Fruit fly (Drosophila melanogaster) whole organism, embryonic: ENCODE measurements around the gene sno.

ENCODE experiments used
- Aef1 ChIP-seq: fragments of 200-800 bp; sonication (Bioruptor generic); IDR thresholded peaks from 3 replicates; pipeline ENCODE4 v1.3.6; 2022; ENCODE audit warnings: missing biosample characterization, missing genetic modification characterization
- Atf6 ChIP-seq: fragments of 200-800 bp; sonication (Bioruptor generic); IDR thresholded peaks from 2 replicates; pipeline ENCODE4 v1.3.6; 2022; ENCODE audit warnings: missing biosample characterization, missing genetic modification characterization
- CG10543 ChIP-seq: fragments of 200-800 bp; sonication (Bioruptor generic); optimal IDR thresholded peaks from 3 replicates; lab custom pipeline; 2017; ENCODE audit warnings: missing biosample characterization, mild to moderate bottlenecking, missing genetic modification characterization, moderate library complexity
- CG10979 ChIP-seq: fragments of 200-800 bp; sonication (Bioruptor generic); optimal IDR thresholded peaks from 2 replicates; lab custom pipeline; 2018; ENCODE audit warnings: missing biosample characterization, mild to moderate bottlenecking, missing genetic modification characterization, moderate library complexity
- CG11695 ChIP-seq: fragments of 200-800 bp; sonication (Bioruptor generic); IDR thresholded peaks from 3 replicates; pipeline ENCODE4 v1.3.6; 2022; ENCODE audit warnings: missing biosample characterization, missing genetic modification characterization
- CG11696 ChIP-seq: fragments of 200-800 bp; sonication (Bioruptor generic); IDR thresholded peaks from 2 replicates; pipeline ENCODE4 v1.3.6; 2022; ENCODE audit warnings: missing biosample characterization, missing genetic modification characterization
- CG12155 ChIP-seq: fragments of 200-800 bp; sonication (Bioruptor generic); optimal IDR thresholded peaks from 3 replicates; lab custom pipeline; 2016; ENCODE audit warnings: missing biosample characterization, missing genetic modification characterization
- CG12659 ChIP-seq: fragments of 200-800 bp; sonication (Bioruptor generic); optimal IDR thresholded peaks from 3 replicates; lab custom pipeline; 2017; ENCODE audit warnings: mild to moderate bottlenecking, missing biosample characterization, missing genetic modification reagents, missing genetic modification characterization
- CG12769 ChIP-seq: fragments of 200-800 bp; sonication (Bioruptor generic); optimal IDR thresholded peaks from 2 replicates; lab custom pipeline; 2019; ENCODE audit warnings: missing biosample characterization, mild to moderate bottlenecking, missing genetic modification characterization, moderate library complexity
- CG14667 ChIP-seq: fragments of 200-800 bp; sonication (Bioruptor generic); IDR thresholded peaks from 2 replicates; pipeline ENCODE4 v1.3.6; 2022; ENCODE audit warnings: missing biosample characterization, missing genetic modification characterization
- CG14860 ChIP-seq: fragments of 200-800 bp; sonication (Bioruptor generic); IDR thresholded peaks from 3 replicates; pipeline ENCODE4 v1.3.6; 2022; ENCODE audit warnings: missing biosample characterization, missing genetic modification characterization; ENCODE audit not compliant: partially characterized antibody
- CG15601 ChIP-seq: fragments of 200-800 bp; sonication (Bioruptor generic); optimal IDR thresholded peaks from 3 replicates; lab custom pipeline; 2019; ENCODE audit warnings: missing biosample characterization, mild to moderate bottlenecking, missing genetic modification characterization, moderate library complexity
- CG1603 ChIP-seq: fragments of 200-800 bp; sonication (Bioruptor generic); optimal IDR thresholded peaks from 2 replicates; lab custom pipeline; 2019; ENCODE audit warnings: missing biosample characterization, mild to moderate bottlenecking, missing genetic modification characterization, moderate library complexity
- CG1647 ChIP-seq: fragments of 200-800 bp; sonication (Bioruptor generic); optimal IDR thresholded peaks from 3 replicates; lab custom pipeline; 2016; ENCODE audit warnings: missing biosample characterization, missing genetic modification characterization
- CG17802 ChIP-seq: fragments of 200-800 bp; sonication (Bioruptor generic); optimal IDR thresholded peaks from 2 replicates; lab custom pipeline; 2018; ENCODE audit warnings: missing biosample characterization, mild to moderate bottlenecking, missing genetic modification characterization, moderate library complexity
- CG17829 ChIP-seq: fragments of 200-800 bp; optimal IDR thresholded peaks from 2 replicates; lab custom pipeline; 2019; ENCODE audit warnings: missing biosample characterization, mild to moderate bottlenecking, missing genetic modification characterization, moderate library complexity
- CG2129 ChIP-seq: fragments of 200-800 bp; sonication (Bioruptor generic); IDR thresholded peaks from 2 replicates; pipeline ENCODE4 v1.3.6; 2022; ENCODE audit warnings: missing biosample characterization, missing genetic modification characterization; ENCODE audit not compliant: partially characterized antibody
- CG32532 ChIP-seq: fragments of 200-800 bp; sonication (Bioruptor generic); IDR thresholded peaks from 2 replicates; pipeline ENCODE4 v1.3.6; 2022; ENCODE audit warnings: missing biosample characterization, missing genetic modification characterization
- CG4328 ChIP-seq: fragments of 200-800 bp; sonication (Bioruptor generic); optimal IDR thresholded peaks from 3 replicates; lab custom pipeline; 2017; ENCODE audit warnings: missing biosample characterization, missing genetic modification reagents, missing genetic modification characterization
- CG5180 ChIP-seq: fragments of 200-800 bp; sonication (Bioruptor generic); optimal IDR thresholded peaks from 3 replicates; lab custom pipeline; 2017; ENCODE audit warnings: missing biosample characterization, missing genetic modification characterization, mild to moderate bottlenecking, moderate library complexity, missing genetic modification reagents
- CG6689 ChIP-seq: fragments of 200-800 bp; sonication (Bioruptor generic); IDR thresholded peaks from 2 replicates; pipeline ENCODE4 v1.3.6; 2022; ENCODE audit warnings: missing biosample characterization, missing genetic modification characterization
- CG7357 ChIP-seq: fragments of 200-800 bp; sonication (Bioruptor generic); IDR thresholded peaks from 3 replicates; pipeline ENCODE4 v1.3.6; 2022; ENCODE audit warnings: missing biosample characterization, missing genetic modification characterization
- CG7928 ChIP-seq: fragments of 200-800 bp; sonication (Bioruptor generic); optimal IDR thresholded peaks from 2 replicates; lab custom pipeline; 2017; ENCODE audit warnings: missing biosample characterization, mild to moderate bottlenecking, missing genetic modification characterization
- CG8089 ChIP-seq: fragments of 200-800 bp; sonication (Bioruptor generic); optimal IDR thresholded peaks from 3 replicates; lab custom pipeline; 2016; ENCODE audit warnings: missing biosample characterization, missing genetic modification characterization
- CG8359 ChIP-seq: fragments of 200-800 bp; sonication (Bioruptor generic); optimal IDR thresholded peaks from 2 replicates; lab custom pipeline; 2017; ENCODE audit warnings: missing biosample characterization, mild to moderate bottlenecking, missing genetic modification characterization, borderline replicate concordance
- CG8765 ChIP-seq: fragments of 200-800 bp; sonication (Bioruptor generic); IDR thresholded peaks from 2 replicates; pipeline ENCODE4 v1.3.6; 2022; ENCODE audit warnings: missing biosample characterization, missing genetic modification characterization
- Dip2 ChIP-seq: fragments of 200-800 bp; sonication (Bioruptor generic); IDR thresholded peaks from 2 replicates; pipeline ENCODE4 v1.3.6; 2022; ENCODE audit warnings: missing biosample characterization, missing genetic modification characterization
- Elba2 ChIP-seq: fragments of 200-800 bp; sonication (Bioruptor generic); optimal IDR thresholded peaks from 3 replicates; lab custom pipeline; 2016; ENCODE audit warnings: missing biosample characterization, missing genetic modification characterization
- Ets97D ChIP-seq: fragments of 200-800 bp; sonication (Bioruptor generic); optimal IDR thresholded peaks from 3 replicates; lab custom pipeline; 2016; ENCODE audit warnings: missing biosample characterization, missing genetic modification characterization
- HLH4C ChIP-seq: fragments of 200-800 bp; sonication (Bioruptor generic); IDR thresholded peaks from 3 replicates; pipeline ENCODE4 v1.3.6; 2022; ENCODE audit warnings: missing biosample characterization, missing genetic modification characterization; ENCODE audit not compliant: partially characterized antibody
- Hr51 ChIP-seq, 2 experiments: fragments of 200-800 bp; sonication (Bioruptor generic); optimal IDR thresholded peaks; 2 replicates in 1 of 2; 3 replicates in 1 of 2; lab custom pipeline; 2016 to 2018; ENCODE audit warnings: missing biosample characterization in 2 of 2, missing genetic modification characterization in 2 of 2, mild to moderate bottlenecking in 1 of 2, moderate library complexity in 1 of 2
- Mad ChIP-seq: fragments of 200-800 bp; sonication (Bioruptor generic); optimal IDR thresholded peaks from 2 replicates; lab custom pipeline; 2016; ENCODE audit warnings: missing biosample characterization, missing genetic modification characterization
- Poxn ChIP-seq: fragments of 200-800 bp; sonication (Bioruptor generic); IDR thresholded peaks from 2 replicates; pipeline ENCODE4 v1.3.6; 2022; ENCODE audit warnings: missing biosample characterization, missing genetic modification characterization
- Side ChIP-seq: fragments of 200-800 bp; sonication (Bioruptor generic); optimal IDR thresholded peaks from 2 replicates; lab custom pipeline; 2016; ENCODE audit warnings: missing biosample characterization, missing genetic modification characterization
- Sry-β ChIP-seq: fragments of 200-800 bp; sonication (Bioruptor generic); optimal IDR thresholded peaks from 2 replicates; lab custom pipeline; 2018; ENCODE audit warnings: missing biosample characterization, mild to moderate bottlenecking, missing genetic modification characterization, moderate library complexity
- dimm ChIP-seq: fragments of 200-800 bp; sonication (Bioruptor generic); IDR thresholded peaks from 2 replicates; pipeline ENCODE4 v1.3.6; 2022; ENCODE audit warnings: missing biosample characterization, missing genetic modification characterization
- gfzf ChIP-seq: fragments of 200-800 bp; sonication (Bioruptor generic); optimal IDR thresholded peaks from 2 replicates; lab custom pipeline; 2016; ENCODE audit warnings: missing biosample characterization, mild to moderate bottlenecking, missing genetic modification characterization, moderate library complexity
- jigr1 ChIP-seq: fragments of 200-800 bp; sonication (Bioruptor generic); IDR thresholded peaks from 3 replicates; pipeline ENCODE4 v1.3.6; 2022; ENCODE audit warnings: missing biosample characterization, missing genetic modification characterization
- ken ChIP-seq: fragments of 200-800 bp; sonication (Bioruptor generic); IDR thresholded peaks from 3 replicates; pipeline ENCODE4 v1.3.6; 2022; ENCODE audit warnings: missing biosample characterization, missing genetic modification characterization
- lbe ChIP-seq: fragments of 200-800 bp; sonication (Bioruptor generic); optimal IDR thresholded peaks from 2 replicates; lab custom pipeline; 2016; ENCODE audit warnings: missing biosample characterization, mild to moderate bottlenecking, missing genetic modification characterization
- mam ChIP-seq: fragments of 200-800 bp; sonication (Bioruptor generic); optimal IDR thresholded peaks from 3 replicates; lab custom pipeline; 2016; ENCODE audit warnings: missing biosample characterization, missing genetic modification characterization
- p53 ChIP-seq: fragments of 200-800 bp; sonication (Bioruptor generic); optimal IDR thresholded peaks from 2 replicates; lab custom pipeline; 2016; ENCODE audit warnings: missing biosample characterization, missing genetic modification characterization
- phol ChIP-seq: fragments of 200-800 bp; sonication (Bioruptor generic); optimal IDR thresholded peaks from 3 replicates; lab custom pipeline; 2018; ENCODE audit warnings: missing biosample characterization, mild to moderate bottlenecking, missing genetic modification characterization, moderate library complexity
- pum ChIP-seq: fragments of 200-800 bp; sonication (Bioruptor generic); optimal IDR thresholded peaks from 2 replicates; lab custom pipeline; 2016; ENCODE audit warnings: missing biosample characterization, missing genetic modification characterization
- sisA ChIP-seq: fragments of 200-800 bp; sonication (Bioruptor generic); IDR thresholded peaks from 2 replicates; pipeline ENCODE4 v1.3.6; 2022; ENCODE audit warnings: missing biosample characterization, missing genetic modification characterization
- slou ChIP-seq: fragments of 200-800 bp; sonication (Bioruptor generic); optimal IDR thresholded peaks from 3 replicates; lab custom pipeline; 2016; ENCODE audit warnings: missing biosample characterization, missing genetic modification characterization
- slp2 ChIP-seq: fragments of 200-800 bp; sonication (Bioruptor generic); optimal IDR thresholded peaks from 2 replicates; lab custom pipeline; 2016; ENCODE audit warnings: missing biosample characterization, missing genetic modification characterization
- tna ChIP-seq: fragments of 200-800 bp; sonication (Bioruptor generic); IDR thresholded peaks from 2 replicates; pipeline ENCODE4 v1.3.6; 2022; ENCODE audit warnings: missing biosample characterization, missing genetic modification characterization; ENCODE audit not compliant: partially characterized antibody
- zfh1 ChIP-seq: fragments of 200-800 bp; sonication (Bioruptor generic); IDR thresholded peaks from 3 replicates; pipeline ENCODE4 v1.3.6; 2022; ENCODE audit warnings: missing biosample characterization, missing genetic modification characterization

The sno gene

dm6 chrX:13232406-13233195 is 21.1 kb upstream of the sno start (continued):
- TF ChIP-seq sisA (GFP tag; lab: Robert Waterston, UW) (peak; percentile 83), lbe (no peak), CG8765 (GFP tag; lab: Robert Waterston, UW) (peak; percentile 36; the same call in 1 of the 2 replicates), CG12659 (GFP tag; lab: Kevin White, UChicago) (peak; percentile 74), Dip2 (GFP tag; lab: Robert Waterston, UW) (no peak), CG17802 (peak; percentile 52), CG12769 (tag; lab: Kevin White, UChicago) (peak; percentile 88), CG4328 (GFP tag; lab: Kevin White, UChicago) (peak; percentile 17), CG14667 (peak; percentile 76), Elba2 (GFP tag; lab: Kevin White, UChicago) (no peak), CG2129 (GFP tag; lab: Robert Waterston, UW) (no peak), CG5180 (GFP tag; lab: Kevin White, UChicago) (peak; percentile 70), Atf6 (peak; percentile 65), slp2 (peak; percentile 33), CG1603 (tag; lab: Kevin White, UChicago) (peak; percentile 93), CG11696 (GFP tag; lab: Robert Waterston, UW) (peak; percentile 59), zfh1 (GFP tag; lab: Robert Waterston, UW) (peak; percentile 86), gfzf (GFP tag; lab: Kevin White, UChicago) (no peak), CG12155 (GFP tag; lab: Kevin White, UChicago) (peak; percentile 36), CG7928 (no peak), CG32532 (GFP tag; lab: Robert Waterston, UW) (peak; percentile 73), CG1647 (GFP tag; lab: Kevin White, UChicago) (peak; percentile 34), CG14860 (GFP tag; lab: Robert Waterston, UW) (no peak), CG10979 (tag; lab: Kevin White, UChicago) (peak; percentile 70), CG11695 (GFP tag; lab: Robert Waterston, UW) (peak; percentile 65), CG8089 (GFP tag; lab: Kevin White, UChicago) (peak; percentile 62), Aef1 (GFP tag; lab: Robert Waterston, UW) (peak; percentile 83), CG10543 (peak; percentile 2), jigr1 (GFP tag; lab: Robert Waterston, UW) (peak; percentile 59; the same call in 1 of the 3 replicates), CG15601 (tag; lab: Kevin White, UChicago) (peak; percentile 52), p53 (GFP tag; lab: Kevin White, UChicago) (peak; percentile 42), HLH4C (GFP tag; lab: Robert Waterston, UW) (no peak), CG6689 (peak; percentile 68), Side (peak; percentile 56), Poxn (GFP tag; lab: Robert Waterston, UW) (0 out of 2 replicates have a peak, but pooled peaks have one; percentile 21), Sry-β (GFP tag; lab: Kevin White, UChicago) (no peak), pum (peak; percentile 68), Ets97D (GFP tag; lab: Kevin White, UChicago) (peak; percentile 31), phol (tag; lab: Kevin White, UChicago) (peak; percentile 72), Mad (GFP tag; lab: Kevin White, UChicago) (no peak), dimm (GFP tag; lab: Robert Waterston, UW) (peak; percentile 74), CG17829 (tag; lab: Kevin White, UChicago) (peak; percentile 69), CG7357 (GFP tag; lab: Robert Waterston, UW) (peak; percentile 65), ken (peak; percentile 82), Hr51 (GFP tag; optimal IDR thresholded peaks at IDR 0.05; lab: Kevin White, UChicago) (peak; percentile 49 to 77), tna (no peak), mam (GFP tag; lab: Kevin White, UChicago) (peak; percentile 46), CG8359 (peak; percentile 51), slou (no peak)
